Worm (Caenorhabditis elegans): ENCODE results near the gene mboa-6.

DNA sequence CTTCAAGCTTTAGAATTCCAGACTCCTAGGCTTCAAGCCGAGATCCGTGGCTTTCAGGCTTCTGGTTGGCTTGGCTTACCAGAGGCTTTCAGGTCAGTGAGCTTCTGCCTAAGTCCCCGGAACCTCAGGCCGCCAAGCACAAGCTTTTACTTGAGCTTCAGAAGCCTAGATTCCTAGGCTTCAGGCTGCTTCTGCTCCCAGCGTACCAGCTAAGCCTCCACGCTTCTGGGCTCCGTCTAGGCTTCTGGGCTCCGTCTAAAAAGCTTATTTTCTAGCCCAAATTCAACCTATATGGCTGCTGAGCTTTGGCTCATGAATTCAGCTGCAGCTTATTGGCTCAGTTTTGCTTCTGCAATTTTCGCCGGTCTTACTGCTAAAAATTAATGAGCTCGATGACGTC is 36.0 kb downstream of the mboa-6 start:
- TF ChIP-seq ztf-29 (GFP tag; IDR thresholded peaks at IDR 0.05) (no peak), ztf-23 (GFP tag; IDR thresholded peaks at IDR 0.05) (no peak), tab-1 (GFP tag; IDR thresholded peaks at IDR 0.05) (no peak)

All from whole organism, midembryonic.